Fruit fly (Drosophila melanogaster) whole organism, prepupa: ENCODE data around the gene Kul.

Experiments
- CG10669 ChIP-seq: fragments of 200-800 bp; sonication (Bioruptor generic); optimal IDR thresholded peaks from 3 replicates; lab custom pipeline; 2018; ENCODE audit warnings: missing biosample characterization, mild to moderate bottlenecking, missing genetic modification characterization, moderate library complexity
- CG11762 ChIP-seq: fragments of 200-800 bp; sonication (Bioruptor generic); optimal IDR thresholded peaks from 3 replicates; lab custom pipeline; 2016; ENCODE audit warnings: missing biosample characterization, missing genetic modification characterization; ENCODE audit not compliant: insufficient read depth
- CG11902 ChIP-seq: fragments of 200-800 bp; sonication (Bioruptor generic); optimal IDR thresholded peaks from 3 replicates; lab custom pipeline; 2016; ENCODE audit warnings: missing biosample characterization, missing genetic modification characterization
- CG15336 ChIP-seq: fragments of 200-800 bp; sonication (Bioruptor generic); IDR thresholded peaks from 2 replicates; pipeline ENCODE4 v1.3.6; 2022; ENCODE audit warnings: missing biosample characterization, missing genetic modification characterization
- CG16779 ChIP-seq: fragments of 200-800 bp; sonication (Bioruptor generic); optimal IDR thresholded peaks from 3 replicates; lab custom pipeline; 2017; ENCODE audit warnings: missing biosample characterization, mild to moderate bottlenecking, missing genetic modification characterization
- CG3032 ChIP-seq: fragments of 200-800 bp; optimal IDR thresholded peaks from 2 replicates; lab custom pipeline; 2019; ENCODE audit warnings: missing biosample characterization, mild to moderate bottlenecking, missing genetic modification characterization, moderate library complexity
- CG31627 ChIP-seq: fragments of 200-800 bp; sonication (Bioruptor generic); optimal IDR thresholded peaks from 3 replicates; lab custom pipeline; 2016; ENCODE audit warnings: missing biosample characterization, missing genetic modification characterization
- CG32006 ChIP-seq: fragments of 200-800 bp; sonication (Bioruptor generic); optimal IDR thresholded peaks from 3 replicates; lab custom pipeline; 2017; ENCODE audit warnings: missing biosample characterization, mild to moderate bottlenecking, missing genetic modification characterization
- CG34406 ChIP-seq: fragments of 200-800 bp; sonication (Bioruptor generic); optimal IDR thresholded peaks from 3 replicates; lab custom pipeline; 2016; ENCODE audit warnings: missing biosample characterization, missing genetic modification characterization
- CG3919 ChIP-seq: fragments of 200-800 bp; sonication (Bioruptor generic); optimal IDR thresholded peaks from 3 replicates; lab custom pipeline; 2016; ENCODE audit warnings: missing biosample characterization, missing genetic modification characterization
- CG4318 ChIP-seq: fragments of 200-800 bp; sonication (Bioruptor generic); optimal IDR thresholded peaks from 3 replicates; lab custom pipeline; 2017; ENCODE audit warnings: missing biosample characterization, mild to moderate bottlenecking, missing genetic modification characterization
- CG6163 ChIP-seq: fragments of 200-800 bp; sonication (Bioruptor generic); IDR thresholded peaks from 3 replicates; pipeline ENCODE4 v1.3.6; 2022; ENCODE audit warnings: missing biosample characterization, missing genetic modification characterization
- CG6792 ChIP-seq: fragments of 200-800 bp; sonication (Bioruptor generic); optimal IDR thresholded peaks from 3 replicates; lab custom pipeline; 2016; ENCODE audit warnings: missing biosample characterization, missing genetic modification characterization
- CG6808 ChIP-seq: fragments of 200-800 bp; sonication (Bioruptor generic); optimal IDR thresholded peaks from 3 replicates; lab custom pipeline; 2017; ENCODE audit warnings: missing biosample characterization, missing genetic modification characterization, mild to moderate bottlenecking, moderate library complexity, missing genetic modification reagents
- CG6854 ChIP-seq: fragments of 200-800 bp; sonication (Bioruptor generic); optimal IDR thresholded peaks from 2 replicates; lab custom pipeline; 2017; ENCODE audit warnings: missing biosample characterization, mild to moderate bottlenecking, missing genetic modification characterization
- CG7368 ChIP-seq: fragments of 200-800 bp; sonication (Bioruptor generic); optimal IDR thresholded peaks from 3 replicates; lab custom pipeline; 2016; ENCODE audit warnings: missing biosample characterization, missing genetic modification characterization
- CG8119 ChIP-seq: fragments of 200-800 bp; sonication (Bioruptor generic); IDR thresholded peaks from 3 replicates; pipeline ENCODE4 v1.3.6; 2022; ENCODE audit warnings: missing biosample characterization, missing genetic modification characterization
- CG8319 ChIP-seq: fragments of 200-800 bp; sonication (Bioruptor generic); optimal IDR thresholded peaks from 3 replicates; lab custom pipeline; 2016; ENCODE audit warnings: missing biosample characterization, missing genetic modification characterization
- CG8632 ChIP-seq: fragments of 200-800 bp; sonication (Bioruptor generic); optimal IDR thresholded peaks from 3 replicates; lab custom pipeline; 2016; ENCODE audit warnings: missing biosample characterization, missing genetic modification characterization
- CG9139 ChIP-seq: fragments of 200-800 bp; sonication (Bioruptor generic); optimal IDR thresholded peaks from 3 replicates; lab custom pipeline; 2017; ENCODE audit warnings: missing biosample characterization, mild to moderate bottlenecking, missing genetic modification characterization
- Eip75B ChIP-seq: fragments of 200-800 bp; sonication (Bioruptor generic); optimal IDR thresholded peaks from 3 replicates; lab custom pipeline; 2016; ENCODE audit warnings: missing biosample characterization, missing genetic modification characterization
- Eip78C ChIP-seq: fragments of 200-800 bp; sonication (Bioruptor generic); peaks from one replicate; lab custom pipeline; 2016; ENCODE audit warnings: missing biosample characterization, missing genetic modification characterization
- Ets21C ChIP-seq: fragments of 200-800 bp; sonication (Bioruptor generic); optimal IDR thresholded peaks from 3 replicates; lab custom pipeline; 2016; ENCODE audit warnings: missing biosample characterization, missing genetic modification characterization
- Ets96B ChIP-seq: fragments of 200-800 bp; optimal IDR thresholded peaks from 2 replicates; lab custom pipeline; 2019; ENCODE audit warnings: missing biosample characterization, mild to moderate bottlenecking, missing genetic modification characterization, moderate library complexity
- Gug ChIP-seq: fragments of 200-800 bp; sonication (Bioruptor generic); IDR thresholded peaks from 2 replicates; pipeline ENCODE4 v1.3.6; 2022; ENCODE audit warnings: missing biosample characterization, missing genetic modification characterization
- Hr39 ChIP-seq: fragments of 200-800 bp; sonication (Bioruptor generic); optimal IDR thresholded peaks from 2 replicates; lab custom pipeline; 2016; ENCODE audit warnings: missing biosample characterization, missing genetic modification characterization
- Hr4 ChIP-seq: fragments of 200-800 bp; sonication (Bioruptor generic); optimal IDR thresholded peaks from 3 replicates; lab custom pipeline; 2016; ENCODE audit warnings: missing biosample characterization, missing genetic modification characterization
- Lpt ChIP-seq: fragments of 200-800 bp; sonication (Bioruptor generic); optimal IDR thresholded peaks from 3 replicates; lab custom pipeline; 2016; ENCODE audit warnings: missing biosample characterization, missing genetic modification characterization
- Met ChIP-seq: fragments of 200-800 bp; sonication (Bioruptor generic); optimal IDR thresholded peaks from 3 replicates; lab custom pipeline; 2016; ENCODE audit warnings: missing biosample characterization, missing genetic modification characterization
- OdsH ChIP-seq: fragments of 200-800 bp; sonication (Bioruptor generic); optimal IDR thresholded peaks from 3 replicates; lab custom pipeline; 2016; ENCODE audit warnings: missing biosample characterization, missing genetic modification characterization
- Smox ChIP-seq: fragments of 200-800 bp; sonication (Bioruptor generic); optimal IDR thresholded peaks from 3 replicates; lab custom pipeline; 2016; ENCODE audit warnings: missing biosample characterization, missing genetic modification characterization
- Sox102F ChIP-seq: fragments of 200-800 bp; sonication (Bioruptor generic); optimal IDR thresholded peaks from 2 replicates; lab custom pipeline; 2016; ENCODE audit warnings: missing biosample characterization, mild to moderate bottlenecking, missing genetic modification characterization
- Sox15 ChIP-seq: fragments of 200-800 bp; sonication (Bioruptor generic); optimal IDR thresholded peaks from 3 replicates; lab custom pipeline; 2016; ENCODE audit warnings: missing biosample characterization, missing genetic modification characterization
- achi ChIP-seq: fragments of 200-800 bp; sonication (Bioruptor generic); optimal IDR thresholded peaks from 3 replicates; lab custom pipeline; 2016; ENCODE audit warnings: missing biosample characterization, missing genetic modification characterization
- acj6 ChIP-seq: fragments of 200-800 bp; sonication (Bioruptor generic); optimal IDR thresholded peaks from 3 replicates; lab custom pipeline; 2016; ENCODE audit warnings: missing biosample characterization, missing genetic modification characterization
- cyc ChIP-seq: fragments of 200-800 bp; sonication (Bioruptor generic); optimal IDR thresholded peaks from 3 replicates; lab custom pipeline; 2016; ENCODE audit warnings: missing biosample characterization, missing genetic modification characterization
- dsx ChIP-seq: fragments of 200-800 bp; optimal IDR thresholded peaks from 3 replicates; lab custom pipeline; 2019; ENCODE audit warnings: missing biosample characterization, mild to moderate bottlenecking, missing genetic modification characterization, moderate library complexity; ENCODE audit not compliant: poor library complexity, severe bottlenecking
- eg ChIP-seq: fragments of 200-800 bp; sonication (Bioruptor generic); IDR thresholded peaks from 3 replicates; pipeline ENCODE4 v1.3.6; 2022; ENCODE audit warnings: missing biosample characterization, missing genetic modification characterization
- esn ChIP-seq: fragments of 200-800 bp; sonication (Bioruptor generic); optimal IDR thresholded peaks from 2 replicates; lab custom pipeline; 2016; ENCODE audit warnings: missing biosample characterization, mild to moderate bottlenecking, missing genetic modification characterization, moderate library complexity
- fd59A ChIP-seq: fragments of 200-800 bp; sonication (Bioruptor generic); optimal IDR thresholded peaks from 2 replicates; lab custom pipeline; 2017; ENCODE audit warnings: missing biosample characterization, mild to moderate bottlenecking, missing genetic modification characterization, missing genetic modification reagents
- fd85E ChIP-seq: fragments of 200-800 bp; sonication (Bioruptor generic); optimal IDR thresholded peaks from 3 replicates; lab custom pipeline; 2016; ENCODE audit warnings: missing biosample characterization, missing genetic modification characterization
- fkh ChIP-seq: fragments of 200-800 bp; sonication (Bioruptor generic); optimal IDR thresholded peaks from 3 replicates; lab custom pipeline; 2017; ENCODE audit warnings: missing biosample characterization, mild to moderate bottlenecking, missing genetic modification characterization, moderate library complexity
- lz ChIP-seq: fragments of 200-800 bp; sonication (Bioruptor generic); optimal IDR thresholded peaks from 3 replicates; lab custom pipeline; 2016; ENCODE audit warnings: missing biosample characterization, missing genetic modification characterization
- net ChIP-seq: fragments of 200-800 bp; sonication (Bioruptor generic); optimal IDR thresholded peaks from 3 replicates; lab custom pipeline; 2016; ENCODE audit warnings: missing biosample characterization, missing genetic modification characterization
- salr ChIP-seq, 2 experiments: fragments of 200-800 bp; sonication (Bioruptor generic); optimal IDR thresholded peaks; 3 replicates each; lab custom pipeline; 2016 to 2018; ENCODE audit warnings: missing biosample characterization in 2 of 2, missing genetic modification characterization in 2 of 2, mild to moderate bottlenecking in 1 of 2
- svp ChIP-seq: fragments of 200-800 bp; sonication (Bioruptor generic); peaks from one replicate; lab custom pipeline; 2016; ENCODE audit warnings: missing biosample characterization, missing genetic modification characterization
- vri ChIP-seq: fragments of 200-800 bp; sonication (Bioruptor generic); optimal IDR thresholded peaks from 3 replicates; lab custom pipeline; 2016; ENCODE audit warnings: missing biosample characterization, mild to moderate bottlenecking, missing genetic modification characterization

The Kul gene

DNA sequence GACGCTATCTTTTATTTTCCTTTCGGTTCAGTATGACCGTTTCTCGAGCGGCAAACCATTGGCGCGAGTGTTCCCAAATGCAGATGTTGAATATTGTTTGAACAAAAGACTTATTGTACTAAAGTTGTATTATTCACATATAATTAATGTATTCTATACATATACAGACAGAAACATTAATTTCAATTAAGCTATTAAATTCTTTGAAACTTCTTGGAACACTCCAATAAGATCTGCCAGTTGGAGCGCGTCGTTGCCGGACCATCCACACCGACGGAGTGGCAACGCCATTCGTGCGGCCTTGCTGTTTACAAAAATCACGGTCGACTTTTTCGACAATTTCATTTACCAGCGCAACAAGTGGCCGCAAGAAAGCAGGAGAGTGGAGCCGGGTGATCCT, 19.4 kb downstream of the Kul start, which contains the start of the genes Wdr24 and IntS11 (continued):
- TF ChIP-seq Hr39 (peak; percentile 98), CG3032 (tag; lab: Kevin White, UChicago) (peak; percentile 98), fd85E (GFP tag; lab: Kevin White, UChicago) (no peak), net (GFP tag; lab: Kevin White, UChicago) (peak; percentile 82), CG8119 (GFP tag; lab: Robert Waterston, UW) (peak; percentile 89), Met (GFP tag; lab: Kevin White, UChicago) (no peak), Ets21C (GFP tag; lab: Kevin White, UChicago) (peak; percentile 95), Smox (no peak), CG11902 (GFP tag; lab: Kevin White, UChicago) (peak; percentile 99), CG9139 (GFP tag; lab: Kevin White, UChicago) (no peak), Gug (GFP tag; lab: Robert Waterston, UW) (peak; percentile 98), esn (peak; percentile 95), CG10669 (GFP tag; lab: Kevin White, UChicago) (peak; percentile 100), CG11762 (GFP tag; lab: Kevin White, UChicago) (peak; percentile 85), Sox102F (no peak), CG6808 (GFP tag; lab: Kevin White, UChicago) (no peak), achi (GFP tag; lab: Kevin White, UChicago) (peak; percentile 89), Eip75B (no peak), CG6792 (GFP tag; lab: Kevin White, UChicago) (peak; percentile 93), salr (GFP tag; optimal IDR thresholded peaks at IDR 0.05; lab: Kevin White, UChicago) (peak; percentile 82 to 94), lz (GFP tag; lab: Kevin White, UChicago) (peak; percentile 98), CG6163 (peak; percentile 98), CG6854 (GFP tag; lab: Kevin White, UChicago) (peak; percentile 29), Lpt (GFP tag; lab: Kevin White, UChicago) (peak; percentile 90), CG31627 (GFP tag; lab: Kevin White, UChicago) (peak; percentile 98), CG8632 (GFP tag; lab: Kevin White, UChicago) (peak; percentile 92), vri (GFP tag; lab: Kevin White, UChicago) (peak; percentile 87), CG3919 (GFP tag; lab: Kevin White, UChicago) (peak; percentile 95), dsx (GFP tag; lab: Kevin White, UChicago) (peak; percentile 92), Hr4 (GFP tag; lab: Kevin White, UChicago) (peak; percentile 96)
- TF ChIP-seq, all 60 proteins: peak for 46

dm6 chr3R:29748591-29749303, 23.1 kb downstream of the Kul start, which contains the start of the genes ATPsyngamma and yata:
TSS of gene ATPsyngamma (minus strand) at chr3R:29749163.
TSS of gene yata (plus strand) at chr3R:29749219.
- no peak for TF ChIP-seq CG8632 (GFP tag; lab: Kevin White, UChicago)
- no peak for TF ChIP-seq CG16779 (tag; lab: Kevin White, UChicago)
- no peak for TF ChIP-seq OdsH
- no peak for TF ChIP-seq fd59A (GFP tag; lab: Kevin White, UChicago)
- TF ChIP-seq lz (GFP tag; lab: Kevin White, UChicago) = no peak
- no peak for TF ChIP-seq CG6792 (GFP tag; lab: Kevin White, UChicago)
- TF ChIP-seq CG8119 (GFP tag; lab: Robert Waterston, UW) = no peak
- no peak for TF ChIP-seq CG4318 (GFP tag; lab: Kevin White, UChicago)
- no peak for TF ChIP-seq cyc (GFP tag; lab: Kevin White, UChicago)
- TF ChIP-seq CG3032 (tag; lab: Kevin White, UChicago) = peak; percentile 36
- TF ChIP-seq CG34406 (GFP tag; lab: Kevin White, UChicago) = peak; percentile 41
- TF ChIP-seq svp = peak; percentile 96
- peak; percentile 43 for TF ChIP-seq esn
- TF ChIP-seq Smox = no peak
- no peak for TF ChIP-seq CG7368 (GFP tag; lab: Kevin White, UChicago)
- TF ChIP-seq CG3919 (GFP tag; lab: Kevin White, UChicago) = no peak
- TF ChIP-seq vri (GFP tag; lab: Kevin White, UChicago) = peak; percentile 98
- TF ChIP-seq fkh (GFP tag; lab: Kevin White, UChicago) = no peak
- TF ChIP-seq Ets96B (tag; lab: Kevin White, UChicago) = peak; percentile 14
- TF ChIP-seq eg (GFP tag; lab: Robert Waterston, UW) = 0 out of 3 replicates have a peak, but pooled peaks have one; percentile 19
- no peak for TF ChIP-seq Lpt (GFP tag; lab: Kevin White, UChicago)
- no peak for TF ChIP-seq salr (GFP tag; optimal IDR thresholded peaks at IDR 0.05; lab: Kevin White, UChicago)
- TF ChIP-seq Eip78C (GFP tag; lab: Kevin White, UChicago) = peak; percentile 5
- no peak for TF ChIP-seq CG8319 (GFP tag; lab: Kevin White, UChicago)
- TF ChIP-seq CG6808 (GFP tag; lab: Kevin White, UChicago) = no peak
- no peak for TF ChIP-seq Hr4 (GFP tag; lab: Kevin White, UChicago)
- no peak for TF ChIP-seq Sox15
- TF ChIP-seq Met (GFP tag; lab: Kevin White, UChicago) = no peak
- TF ChIP-seq acj6 (GFP tag; lab: Kevin White, UChicago) = no peak
- TF ChIP-seq CG11762 (GFP tag; lab: Kevin White, UChicago) = no peak
- TF ChIP-seq CG32006 (GFP tag; lab: Kevin White, UChicago) = no peak
- TF ChIP-seq CG10669 (GFP tag; lab: Kevin White, UChicago) = no peak
- TF ChIP-seq CG15336 (GFP tag; lab: Robert Waterston, UW) = no peak
